Fruit fly (Drosophila melanogaster): ENCODE measurements around the gene Rbp9.

Rbp9 gene

DNA sequence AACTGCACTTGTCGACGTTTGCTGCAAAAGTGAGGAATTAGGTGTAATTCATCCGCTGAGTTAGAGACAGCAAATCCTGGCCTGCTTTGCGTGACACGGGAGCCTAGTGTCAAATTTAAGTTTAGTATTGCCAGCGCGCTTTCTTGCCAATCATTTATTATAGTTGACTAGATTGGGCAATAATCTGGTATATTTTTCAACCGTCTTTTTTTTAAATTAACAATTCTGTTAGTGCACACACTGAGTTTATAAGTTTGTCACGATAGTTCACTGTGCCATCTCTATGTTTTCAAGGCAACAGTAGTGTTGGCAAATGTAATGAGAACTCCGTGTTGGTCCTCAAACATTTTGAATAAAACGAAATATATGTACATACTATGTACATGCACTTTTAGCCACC lies 22.3 kb downstream of the Rbp9 start, which contains the start of the genes CG9641 and CG3165 (continued):
- TF ChIP-seq CoRest (tag; optimal IDR thresholded peaks at IDR 0.05) (peak; percentile 90), CG14014 (GFP tag; IDR thresholded peaks at IDR 0.05) (peak; percentile 87), hb (GFP tag; IDR thresholded peaks at IDR 0.05; ENCODE audit: partially characterized antibody) (peak; percentile 94), nerfin-1 (tag; optimal IDR thresholded peaks at IDR 0.05) (peak; percentile 83), ind (GFP tag; optimal IDR thresholded peaks at IDR 0.05) (peak; percentile 90), Hr39 (optimal IDR thresholded peaks at IDR 0.05) (no peak), Dek (tag; optimal IDR thresholded peaks at IDR 0.05) (peak; percentile 64), D (optimal IDR thresholded peaks at IDR 0.05) (no peak), D (GFP tag; optimal IDR thresholded peaks at IDR 0.05) (peak; percentile 72), cato (GFP tag; optimal IDR thresholded peaks at IDR 0.05; ENCODE audit: borderline replicate concordance) (peak; percentile 81), CG2678 (tag; optimal IDR thresholded peaks at IDR 0.05) (no peak), Oaz (GFP tag; IDR thresholded peaks at IDR 0.05) (peak; percentile 66; the same call in 1 of the 2 replicates), CG13296 (GFP tag; optimal IDR thresholded peaks at IDR 0.05) (no peak), CG3995 (GFP tag; optimal IDR thresholded peaks at IDR 0.05) (peak; percentile 61), vvl (GFP tag; IDR thresholded peaks at IDR 0.05) (peak; percentile 81), kni (GFP tag; optimal IDR thresholded peaks at IDR 0.05) (no peak), Myb (GFP tag; optimal IDR thresholded peaks at IDR 0.05) (peak; percentile 92), sima (GFP tag; optimal IDR thresholded peaks at IDR 0.05) (peak; percentile 10), crol (GFP tag; IDR thresholded peaks at IDR 0.05) (no peak), CG9876 (GFP tag; optimal IDR thresholded peaks at IDR 0.05) (peak; percentile 53), CG34376 (GFP tag; optimal IDR thresholded peaks at IDR 0.05) (peak; percentile 76), Xbp1 (GFP tag; optimal IDR thresholded peaks at IDR 0.05) (peak; percentile 92), CG13894 (tag; optimal IDR thresholded peaks at IDR 0.05) (peak; percentile 86), Dad (GFP tag; optimal IDR thresholded peaks at IDR 0.05) (peak; percentile 90), Gug (GFP tag; IDR thresholded peaks at IDR 0.05) (peak; percentile 91), HHEX (GFP tag; optimal IDR thresholded peaks at IDR 0.05) (no peak), tgo (GFP tag; IDR thresholded peaks at IDR 0.05) (peak; percentile 75), CG4854 (GFP tag; optimal IDR thresholded peaks at IDR 0.05) (peak; percentile 78), CG9727 (GFP tag; optimal IDR thresholded peaks at IDR 0.05) (peak; percentile 80), Atf3 (GFP tag; optimal IDR thresholded peaks at IDR 0.05) (peak; percentile 80), fd64A (GFP tag; optimal IDR thresholded peaks at IDR 0.05) (peak; percentile 50), CG13424 (tag; optimal IDR thresholded peaks at IDR 0.05) (peak; percentile 86), CG17802 (tag; optimal IDR thresholded peaks at IDR 0.05) (peak; percentile 40), CG17612 (GFP tag; IDR thresholded peaks at IDR 0.05) (peak; percentile 69; the same call in 1 of the 2 replicates), CG11398 (GFP tag; optimal IDR thresholded peaks at IDR 0.05) (peak; percentile 82), CG4328 (GFP tag; optimal IDR thresholded peaks at IDR 0.05) (peak; percentile 60), CG4282 (GFP tag; optimal IDR thresholded peaks at IDR 0.05) (peak; percentile 82), Side (GFP tag; optimal IDR thresholded peaks at IDR 0.05) (peak; percentile 90), CG10366 (GFP tag; IDR thresholded peaks at IDR 0.05) (peak; percentile 81), ATbp (GFP tag; optimal IDR thresholded peaks at IDR 0.05) (no peak), az2 (GFP tag; optimal IDR thresholded peaks at IDR 0.05) (peak; percentile 89), pb (GFP tag; optimal IDR thresholded peaks at IDR 0.05) (peak; percentile 78), CrebB (tag; optimal IDR thresholded peaks at IDR 0.05) (peak; percentile 63), Bteb2 (GFP tag; optimal IDR thresholded peaks at IDR 0.05) (peak; percentile 85), CG3065 (GFP tag; optimal IDR thresholded peaks at IDR 0.05) (peak; percentile 68), CG32767 (GFP tag; IDR thresholded peaks at IDR 0.05) (peak; percentile 65; the same call in 1 of the 2 replicates), repo (GFP tag; optimal IDR thresholded peaks at IDR 0.05) (peak; percentile 72), CG7928 (GFP tag; optimal IDR thresholded peaks at IDR 0.05) (peak; percentile 39), CG14667 (GFP tag; IDR thresholded peaks at IDR 0.05) (peak; percentile 79), grau (tag; optimal IDR thresholded peaks at IDR 0.05) (peak; percentile 85), fru (optimal IDR thresholded peaks at IDR 0.05) (no peak), her (GFP tag; optimal IDR thresholded peaks at IDR 0.05) (peak; percentile 80)

Measured in whole organism, embryonic.